Fruit fly (Drosophila melanogaster) Kc167 (cell line): ENCODE data around the gene CG32625.

Experiments
- Myc ChIP-seq: fragments of >200 bp; optimal IDR thresholded peaks from 2 replicates; lab custom pipeline; 2017; ENCODE audit warnings: missing external identifiers
- Sin3A ChIP-seq: fragments of >200 bp; optimal IDR thresholded peaks from 2 replicates; lab custom pipeline; 2018; ENCODE audit warnings: missing external identifiers
- h ChIP-seq: fragments of >200 bp; optimal IDR thresholded peaks from 3 replicates; lab custom pipeline; 2018; ENCODE audit warnings: missing external identifiers
- insv ChIP-seq: fragments of >200 bp; optimal IDR thresholded peaks from 3 replicates; lab custom pipeline; 2018; ENCODE audit warnings: missing external identifiers
- psq ChIP-seq: fragments of >200 bp; optimal IDR thresholded peaks from 2 replicates; lab custom pipeline; 2017; ENCODE audit warnings: missing external identifiers
- ttk ChIP-seq: sonication (Bioruptor generic); optimal IDR thresholded peaks from 2 replicates; lab custom pipeline; 2017; ENCODE audit warnings: missing external identifiers

dm6 chrX:13753775-13754174 is 2.9 kb downstream of the CG32625 start:
- no peak for TF ChIP-seq Sin3A
- peak; percentile 55 for TF ChIP-seq psq (lab: Kevin White, UChicago)
- no peak for TF ChIP-seq ttk (lab: Kevin White, UChicago)
- TF ChIP-seq Myc (lab: Kevin White, UChicago): no peak
- no peak for TF ChIP-seq insv
- no peak for TF ChIP-seq h (lab: Kevin White, UChicago)
